Fruit fly (Drosophila melanogaster): ENCODE results near the gene RpL34a.

The RpL34a gene

DNA sequence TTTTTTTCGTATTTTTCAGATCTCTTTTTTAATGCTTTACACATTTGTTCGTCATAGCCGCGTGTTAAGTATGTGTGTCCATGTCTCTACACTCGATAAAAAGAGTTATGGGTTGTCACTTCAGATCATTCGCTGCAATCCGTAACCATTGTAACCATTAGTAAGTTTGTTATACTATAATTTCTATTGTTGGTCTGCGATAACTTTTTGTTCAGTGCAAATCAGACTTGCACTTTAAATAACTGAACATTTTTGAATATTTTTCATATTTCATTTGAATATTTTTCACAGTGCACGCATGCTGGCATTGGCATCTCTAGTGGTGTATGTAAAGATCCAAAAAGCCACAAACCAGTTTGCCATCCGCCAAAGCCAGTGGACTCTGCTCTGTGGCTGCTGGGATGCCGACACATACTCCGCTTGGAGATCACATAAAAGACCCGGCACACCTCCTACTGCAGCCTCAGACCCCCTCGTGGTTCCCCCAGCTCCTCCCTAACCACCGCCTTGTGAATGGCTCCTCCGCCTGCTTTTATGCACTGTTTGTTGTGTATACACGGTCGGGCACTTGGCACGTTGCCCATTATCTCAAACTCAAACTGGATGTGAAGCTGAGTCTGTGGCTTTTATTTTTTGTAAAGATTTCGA, 50.1 kb downstream of the RpL34a start (continued):
- TF ChIP-seq CG4820 (GFP tag; optimal IDR thresholded peaks at IDR 0.05) (peak; percentile 81), en (GFP tag; optimal IDR thresholded peaks at IDR 0.05) (peak; percentile 78), Hr51 (GFP tag; optimal IDR thresholded peaks at IDR 0.05) (peak; percentile 72 to 91), exex (tag; optimal IDR thresholded peaks at IDR 0.05) (peak; percentile 17), HLH3B (GFP tag; IDR thresholded peaks at IDR 0.05) (peak; percentile 90), zen2 (GFP tag; IDR thresholded peaks at IDR 0.05; ENCODE audit: partially characterized antibody) (no peak), MESR4 (GFP tag; optimal IDR thresholded peaks at IDR 0.05) (peak; percentile 36), mam (GFP tag; optimal IDR thresholded peaks at IDR 0.05) (peak; percentile 87), Fer2 (tag; optimal IDR thresholded peaks at IDR 0.05) (peak; percentile 52), repo (GFP tag; optimal IDR thresholded peaks at IDR 0.05) (peak; percentile 80), CG6813 (GFP tag; optimal IDR thresholded peaks at IDR 0.05) (peak; percentile 69), CG31224 (GFP tag; IDR thresholded peaks at IDR 0.05) (0 out of 2 replicates have a peak, but pooled peaks have one; percentile 37), Elba2 (GFP tag; optimal IDR thresholded peaks at IDR 0.05) (peak; percentile 8), al (GFP tag; IDR thresholded peaks at IDR 0.05) (peak; percentile 67), CG14441 (GFP tag; IDR thresholded peaks at IDR 0.05) (peak; percentile 86), BtbVII (GFP tag; optimal IDR thresholded peaks at IDR 0.05) (peak; percentile 81), CG4360 (GFP tag; IDR thresholded peaks at IDR 0.05) (peak; percentile 66), zfh2 (GFP tag; optimal IDR thresholded peaks at IDR 0.05) (peak; percentile 69), CG7963 (GFP tag; IDR thresholded peaks at IDR 0.05; ENCODE audit: partially characterized antibody) (no peak), schlank (tag; optimal IDR thresholded peaks at IDR 0.05) (peak; percentile 48), CG18599 (GFP tag; optimal IDR thresholded peaks at IDR 0.05) (peak; percentile 89), emc (GFP tag; optimal IDR thresholded peaks at IDR 0.05) (peak; percentile 31), ci (GFP tag; IDR thresholded peaks at IDR 0.05) (peak; percentile 92), Hand (GFP tag; optimal IDR thresholded peaks at IDR 0.05) (peak; percentile 47), Camta (GFP tag; optimal IDR thresholded peaks at IDR 0.05) (peak; percentile 90), Lhr (GFP tag; optimal IDR thresholded peaks at IDR 0.05) (peak; percentile 76), CG14710 (tag; optimal IDR thresholded peaks at IDR 0.05) (peak; percentile 88), Max (GFP tag; optimal IDR thresholded peaks at IDR 0.05) (peak; percentile 82), CG17385 (GFP tag; optimal IDR thresholded peaks at IDR 0.05) (peak; percentile 85), Six4 (GFP tag; optimal IDR thresholded peaks at IDR 0.05) (peak; percentile 82), CG4854 (GFP tag; optimal IDR thresholded peaks at IDR 0.05) (peak; percentile 74), CG18011 (GFP tag; optimal IDR thresholded peaks at IDR 0.05) (peak; percentile 55), lov (optimal IDR thresholded peaks at IDR 0.05) (no peak), lov (GFP tag; IDR thresholded peaks at IDR 0.05) (peak; percentile 69; the same call in 1 of the 3 replicates), trem (tag; optimal IDR thresholded peaks at IDR 0.05) (peak; percentile 88), Mrtf (GFP tag; IDR thresholded peaks at IDR 0.05) (peak; percentile 86), CG17568 (GFP tag; optimal IDR thresholded peaks at IDR 0.05) (peak; percentile 86), Meics (GFP tag; optimal IDR thresholded peaks at IDR 0.05) (peak; percentile 82), kah (GFP tag; optimal IDR thresholded peaks at IDR 0.05) (peak; percentile 59), CG2875 (GFP tag; optimal IDR thresholded peaks at IDR 0.05) (peak; percentile 80), pnt (GFP tag; optimal IDR thresholded peaks at IDR 0.05) (peak; percentile 79), CG7745 (tag; optimal IDR thresholded peaks at IDR 0.05) (no peak), wor (GFP tag; IDR thresholded peaks at IDR 0.05) (peak; percentile 73), CG10462 (GFP tag; optimal IDR thresholded peaks at IDR 0.05) (peak; percentile 76), seq (GFP tag; IDR thresholded peaks at IDR 0.05) (peak; percentile 86), pros (GFP tag; optimal IDR thresholded peaks at IDR 0.05) (no peak), CG13775 (GFP tag; optimal IDR thresholded peaks at IDR 0.05) (peak; percentile 80), CG11723 (GFP tag; optimal IDR thresholded peaks at IDR 0.05) (peak; percentile 79), Pdp1 (GFP tag; optimal IDR thresholded peaks at IDR 0.05) (peak; percentile 86 to 87)
